Fruit fly (Drosophila melanogaster): Measurements from ENCODE around the gene CG34447.
A peak's percentile ranks its signal among the peaks of the same experiment; 100 is the strongest.

The CG34447 gene

DNA sequence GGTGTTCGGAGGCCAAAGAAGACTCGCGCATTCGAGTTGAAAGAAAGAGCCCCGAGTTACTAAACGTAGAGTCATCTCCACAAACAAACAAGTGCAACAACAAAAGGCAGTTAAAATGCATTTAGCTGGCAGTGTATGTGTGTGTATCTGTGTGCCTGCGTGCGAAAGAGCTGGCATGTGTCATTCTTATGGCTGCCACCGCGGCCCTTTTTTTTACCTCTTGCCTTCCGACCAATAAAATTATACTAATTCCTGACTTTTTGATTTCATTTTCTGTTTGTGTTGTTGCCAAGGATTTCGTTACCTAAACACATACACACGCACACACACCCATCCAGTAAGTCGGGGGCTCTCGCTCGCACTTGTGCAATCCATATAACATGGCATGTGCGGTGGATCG lies 29.9 kb upstream of the CG34447 start (continued):
- TF ChIP-seq nerfin-1 (tag; optimal IDR thresholded peaks at IDR 0.05) = no peak
- no peak for TF ChIP-seq ash1 (GFP tag; optimal IDR thresholded peaks at IDR 0.05)
- no peak for TF ChIP-seq sd (tag; optimal IDR thresholded peaks at IDR 0.05)
- TF ChIP-seq dati (GFP tag; IDR thresholded peaks at IDR 0.05) = no peak
- no peak for TF ChIP-seq CG7987 (GFP tag; optimal IDR thresholded peaks at IDR 0.05)
- no peak for TF ChIP-seq CG13624 (GFP tag; optimal IDR thresholded peaks at IDR 0.05)
- no peak for TF ChIP-seq Dad (GFP tag; optimal IDR thresholded peaks at IDR 0.05)
- TF ChIP-seq bigmax (GFP tag; optimal IDR thresholded peaks at IDR 0.05) = no peak
- TF ChIP-seq cato (GFP tag; optimal IDR thresholded peaks at IDR 0.05; ENCODE audit: borderline replicate concordance) = no peak
- TF ChIP-seq esg (GFP tag; conservative IDR thresholded peaks at IDR 0.05) = no peak
- TF ChIP-seq CG5245 (GFP tag; optimal IDR thresholded peaks at IDR 0.05) = no peak
- TF ChIP-seq zen (tag; optimal IDR thresholded peaks at IDR 0.05) = peak; percentile 66
- TF ChIP-seq CG4820 (GFP tag; optimal IDR thresholded peaks at IDR 0.05) = no peak
- no peak for TF ChIP-seq Meics (GFP tag; optimal IDR thresholded peaks at IDR 0.05)
- TF ChIP-seq wdn (GFP tag; IDR thresholded peaks at IDR 0.05) = no peak
- TF ChIP-seq Nf-YB (GFP tag; optimal IDR thresholded peaks at IDR 0.05) = peak; percentile 89
- TF ChIP-seq Oli (tag; optimal IDR thresholded peaks at IDR 0.05) = no peak
- TF ChIP-seq crol (GFP tag; IDR thresholded peaks at IDR 0.05) = no peak
- TF ChIP-seq eve (GFP tag; optimal IDR thresholded peaks at IDR 0.05) = no peak
- TF ChIP-seq Atf-2 (GFP tag; optimal IDR thresholded peaks at IDR 0.05) = no peak

DNA sequence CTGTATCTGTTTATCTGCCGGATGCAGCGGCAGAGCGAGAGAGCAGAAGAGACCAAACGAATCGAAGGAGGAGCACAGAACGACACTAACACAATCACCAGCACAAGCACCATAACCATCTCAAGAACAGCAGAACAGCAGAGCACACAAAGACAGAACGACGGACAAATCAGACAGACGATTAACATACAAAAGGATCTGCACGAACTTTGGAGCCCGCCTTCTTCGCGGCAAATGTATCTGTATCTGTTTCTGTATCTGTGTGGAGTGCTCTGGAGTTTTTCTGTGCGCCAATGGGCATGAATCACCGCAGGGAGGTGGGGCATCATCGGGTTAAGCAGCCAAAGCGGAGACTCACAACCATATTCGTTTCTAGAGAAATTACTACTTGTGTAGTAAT lies 28.7 kb upstream of the CG34447 start:
- TF ChIP-seq Nf-YC (tag; optimal IDR thresholded peaks at IDR 0.05) (peak; percentile 87), z (GFP tag; IDR thresholded peaks at IDR 0.05) (peak; percentile 81), her (GFP tag; optimal IDR thresholded peaks at IDR 0.05) (no peak), p53 (GFP tag; optimal IDR thresholded peaks at IDR 0.05) (no peak), nom (GFP tag; optimal IDR thresholded peaks at IDR 0.05) (peak; percentile 18), Lim3 (GFP tag; IDR thresholded peaks at IDR 0.05) (no peak), Rfx (GFP tag; IDR thresholded peaks at IDR 0.05) (no peak), Nf-YB (GFP tag; optimal IDR thresholded peaks at IDR 0.05) (peak; percentile 94), Trl (optimal IDR thresholded peaks at IDR 0.05) (peak in 1 of 2 experiments; percentile 2), Trl (GFP tag; optimal IDR thresholded peaks at IDR 0.05) (no peak), Drgx (GFP tag; IDR thresholded peaks at IDR 0.05) (no peak), CG4404 (GFP tag; IDR thresholded peaks at IDR 0.05) (no peak), CG9797 (GFP tag; optimal IDR thresholded peaks at IDR 0.05) (no peak), Deaf1 (tag; optimal IDR thresholded peaks at IDR 0.05) (peak; percentile 25), cg (GFP tag; optimal IDR thresholded peaks at IDR 0.05) (peak; percentile 73)

DNA sequence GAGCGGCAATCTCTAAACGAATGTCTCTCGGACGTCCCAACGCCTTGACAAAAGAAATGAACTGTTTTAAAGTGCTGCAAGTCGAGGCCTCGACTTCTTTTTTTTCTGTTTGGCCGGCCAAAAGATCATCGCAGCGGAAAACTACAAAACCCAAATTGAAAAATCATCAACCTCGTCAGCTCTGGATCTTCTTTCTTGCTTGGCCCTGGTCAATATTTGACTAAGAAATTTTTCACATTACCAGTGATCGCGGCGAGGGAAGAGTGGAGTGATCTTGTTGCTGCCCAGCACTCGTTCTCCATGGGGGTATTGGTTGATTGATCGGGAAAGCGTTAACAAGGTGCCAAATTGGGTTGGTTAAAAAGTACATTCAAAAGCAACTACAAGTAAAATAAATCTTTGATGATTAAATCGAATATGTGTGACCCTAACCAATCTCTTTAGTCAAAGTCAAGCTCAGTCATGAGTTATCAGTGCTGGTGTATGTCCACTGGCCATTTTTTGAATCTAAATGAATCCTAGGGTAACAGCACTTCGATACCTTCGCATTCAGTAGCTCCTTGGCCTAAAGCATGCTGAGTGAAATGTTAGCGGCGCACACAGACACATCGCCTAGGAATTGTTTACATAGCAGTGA lies 18.9 kb upstream of the CG34447 start:
- peak; percentile 55 for TF ChIP-seq sens (GFP tag)
- peak; percentile 21 for TF ChIP-seq kni (GFP tag; optimal IDR thresholded peaks at IDR 0.05)
- peak in 1 of 2 experiments; percentile 1 for TF ChIP-seq pan (optimal IDR thresholded peaks at IDR 0.05)
- no peak for TF ChIP-seq pan (GFP tag; optimal IDR thresholded peaks at IDR 0.05 in 1 of 2, IDR thresholded peaks at IDR 0.05 in 1 of 2)
- peak; percentile 66 for TF ChIP-seq D19B (GFP tag; optimal IDR thresholded peaks at IDR 0.05)
- TF ChIP-seq ci (GFP tag; IDR thresholded peaks at IDR 0.05) = 0 out of 3 replicates have a peak, but pooled peaks have one; percentile 27
- TF ChIP-seq sens-2 (GFP tag; IDR thresholded peaks at IDR 0.05) = no peak
- 0 out of 2 replicates have a peak, but pooled peaks have one; percentile 5 for TF ChIP-seq E2f2 (GFP tag; IDR thresholded peaks at IDR 0.05)
- peak; percentile 1 for TF ChIP-seq CG10979 (tag; optimal IDR thresholded peaks at IDR 0.05)
- TF ChIP-seq slou (GFP tag; optimal IDR thresholded peaks at IDR 0.05) = no peak
- peak; percentile 2 for TF ChIP-seq sd (tag; optimal IDR thresholded peaks at IDR 0.05)
- no peak for TF ChIP-seq gro (GFP tag; optimal IDR thresholded peaks at IDR 0.05)
- peak; percentile 61; the same call in 2 of the 3 replicates for TF ChIP-seq row (GFP tag; IDR thresholded peaks at IDR 0.05)
- 0 out of 3 replicates have a peak, but pooled peaks have one; percentile 4 for TF ChIP-seq zfh1 (GFP tag; IDR thresholded peaks at IDR 0.05)
- no peak for TF ChIP-seq trem (tag; optimal IDR thresholded peaks at IDR 0.05)
- TF ChIP-seq CG1603 (tag; optimal IDR thresholded peaks at IDR 0.05) = peak; percentile 13
- no peak for TF ChIP-seq disco-r (GFP tag; optimal IDR thresholded peaks at IDR 0.05)
- TF ChIP-seq CG4360 (GFP tag; IDR thresholded peaks at IDR 0.05) = no peak

Measured in whole organism, embryonic.